Worm (Caenorhabditis elegans) whole organism, midembryonic: Measurements from ENCODE around the gene R186.8.

Experiments
- T22C8.4 ChIP-seq: fragments of 200-800 bp; sonication (Bioruptor generic); IDR thresholded peaks from 2 replicates; pipeline ENCODE4 v1.3.6; 2022; ENCODE audit warnings: missing genetic modification characterization, missing compliant biosample characterization
- cog-1 ChIP-seq: sonication (generic microtip); optimal IDR thresholded peaks from 2 replicates; lab custom pipeline; 2016; ENCODE audit warnings: missing genetic modification characterization, missing compliant biosample characterization
- flt-1 ChIP-seq: fragments of 200-800 bp; sonication (Bioruptor generic); IDR thresholded peaks from 2 replicates; pipeline ENCODE4 v1.3.6; 2022; ENCODE audit warnings: missing genetic modification characterization, missing compliant biosample characterization
- klf-2 ChIP-seq: fragments of 200-800 bp; sonication (Bioruptor generic); conservative IDR thresholded peaks from 2 replicates; pipeline ENCODE4 v1.3.6; 2022; ENCODE audit warnings: missing genetic modification reagents, missing genetic modification characterization, missing compliant biosample characterization
- med-1 ChIP-seq: sonication (generic microtip); optimal IDR thresholded peaks from 2 replicates; lab custom pipeline; 2017; ENCODE audit warnings: missing genetic modification characterization, mild to moderate bottlenecking, missing compliant biosample characterization, antibody characterized with exemption, missing genetic modification reagents; ENCODE audit not compliant: insufficient read depth
- ref-1 ChIP-seq: fragments of 200-800 bp; sonication (Bioruptor generic); conservative IDR thresholded peaks from 2 replicates; pipeline ENCODE4 v1.3.6; 2022; ENCODE audit warnings: missing genetic modification reagents, missing genetic modification characterization, missing compliant biosample characterization
- tab-1 ChIP-seq: fragments of 200-800 bp; sonication (Bioruptor generic); IDR thresholded peaks from 2 replicates; pipeline ENCODE4 v1.3.6; 2022; ENCODE audit warnings: missing genetic modification characterization, missing compliant biosample characterization
- ztf-23 ChIP-seq: fragments of 200-800 bp; sonication (Bioruptor generic); IDR thresholded peaks from 2 replicates; pipeline ENCODE4 v1.3.6; 2022; ENCODE audit warnings: missing genetic modification reagents, missing genetic modification characterization, missing compliant biosample characterization
- ztf-29 ChIP-seq: fragments of 200-800 bp; sonication (Bioruptor generic); IDR thresholded peaks from 2 replicates; pipeline ENCODE4 v1.3.6; 2022; ENCODE audit warnings: missing genetic modification reagents, missing genetic modification characterization, missing compliant biosample characterization

ce11 chrV:12997422-12997821 lies 29.6 kb upstream of the R186.8 start, which contains the start of gene far-3:
- TF ChIP-seq flt-1 (no peak), med-1 (no peak), T22C8.4 (GFP tag; lab: Robert Waterston, UW) (no peak), ref-1 (GFP tag; lab: Robert Waterston, UW) (no peak), ztf-29 (GFP tag; lab: Robert Waterston, UW) (no peak), tab-1 (GFP tag; lab: Robert Waterston, UW) (no peak), cog-1 (no peak), ztf-23 (GFP tag; lab: Robert Waterston, UW) (no peak), klf-2 (no peak)
